Fruit fly (Drosophila melanogaster) whole organism, embryonic: ENCODE results near the gene Glt.

Experiments
- CG10959 ChIP-seq: fragments of 200-800 bp; sonication (Bioruptor generic); IDR thresholded peaks from 2 replicates; pipeline ENCODE4 v1.3.6; 2022; ENCODE audit warnings: missing biosample characterization, missing genetic modification characterization
- CG11695 ChIP-seq: fragments of 200-800 bp; sonication (Bioruptor generic); IDR thresholded peaks from 3 replicates; pipeline ENCODE4 v1.3.6; 2022; ENCODE audit warnings: missing biosample characterization, missing genetic modification characterization
- CG13775 ChIP-seq: fragments of 200-800 bp; sonication (Bioruptor generic); optimal IDR thresholded peaks from 3 replicates; lab custom pipeline; 2017; ENCODE audit warnings: missing biosample characterization, mild to moderate bottlenecking, missing genetic modification characterization
- CG14667 ChIP-seq: fragments of 200-800 bp; sonication (Bioruptor generic); IDR thresholded peaks from 2 replicates; pipeline ENCODE4 v1.3.6; 2022; ENCODE audit warnings: missing biosample characterization, missing genetic modification characterization
- CG15073 ChIP-seq: fragments of 200-800 bp; sonication (Bioruptor generic); optimal IDR thresholded peaks from 2 replicates; lab custom pipeline; 2016; ENCODE audit warnings: missing biosample characterization, missing genetic modification characterization
- CG2202 ChIP-seq: fragments of 200-800 bp; sonication (Bioruptor generic); optimal IDR thresholded peaks from 2 replicates; lab custom pipeline; 2018; ENCODE audit warnings: missing biosample characterization, mild to moderate bottlenecking, missing genetic modification characterization
- CG30403 ChIP-seq: fragments of 200-800 bp; sonication (Bioruptor generic); optimal IDR thresholded peaks from 3 replicates; lab custom pipeline; 2016; ENCODE audit warnings: missing biosample characterization, missing genetic modification characterization
- CG30431 ChIP-seq: fragments of 200-800 bp; sonication (Bioruptor generic); optimal IDR thresholded peaks from 2 replicates; lab custom pipeline; 2017; ENCODE audit warnings: missing biosample characterization, missing genetic modification characterization
- CG31365 ChIP-seq: fragments of 200-800 bp; sonication (Bioruptor generic); optimal IDR thresholded peaks from 2 replicates; lab custom pipeline; 2018; ENCODE audit warnings: missing biosample characterization, mild to moderate bottlenecking, missing genetic modification characterization
- CG31388 ChIP-seq: fragments of 200-800 bp; sonication (Bioruptor generic); optimal IDR thresholded peaks from 2 replicates; lab custom pipeline; 2016; ENCODE audit warnings: missing biosample characterization, missing genetic modification characterization
- CG34376 ChIP-seq: fragments of 200-800 bp; sonication (Bioruptor generic); optimal IDR thresholded peaks from 2 replicates; lab custom pipeline; 2018; ENCODE audit warnings: missing biosample characterization, mild to moderate bottlenecking, missing genetic modification characterization
- CG4360 ChIP-seq: fragments of 200-800 bp; sonication (Bioruptor generic); IDR thresholded peaks from 2 replicates; pipeline ENCODE4 v1.3.6; 2022; ENCODE audit warnings: missing biosample characterization, missing genetic modification characterization
- CG6654 ChIP-seq: fragments of 200-800 bp; sonication (Bioruptor generic); optimal IDR thresholded peaks from 2 replicates; lab custom pipeline; 2017; ENCODE audit warnings: missing biosample characterization, mild to moderate bottlenecking, missing genetic modification characterization
- CG6765 ChIP-seq: fragments of 200-800 bp; sonication (Bioruptor generic); optimal IDR thresholded peaks from 3 replicates; lab custom pipeline; 2017; ENCODE audit warnings: missing biosample characterization, mild to moderate bottlenecking, missing genetic modification characterization
- CG6854 ChIP-seq: fragments of 200-800 bp; sonication (Bioruptor generic); optimal IDR thresholded peaks from 3 replicates; lab custom pipeline; 2017; ENCODE audit warnings: missing biosample characterization, mild to moderate bottlenecking, missing genetic modification characterization
- CG8089 ChIP-seq: fragments of 200-800 bp; sonication (Bioruptor generic); optimal IDR thresholded peaks from 3 replicates; lab custom pipeline; 2016; ENCODE audit warnings: missing biosample characterization, missing genetic modification characterization
- CG8765 ChIP-seq: fragments of 200-800 bp; sonication (Bioruptor generic); IDR thresholded peaks from 2 replicates; pipeline ENCODE4 v1.3.6; 2022; ENCODE audit warnings: missing biosample characterization, missing genetic modification characterization
- CG8924 ChIP-seq: fragments of 200-800 bp; optimal IDR thresholded peaks from 3 replicates; lab custom pipeline; 2019; ENCODE audit warnings: missing biosample characterization, mild to moderate bottlenecking, missing genetic modification characterization, moderate library complexity
- CG9727 ChIP-seq: fragments of 200-800 bp; sonication (Bioruptor generic); optimal IDR thresholded peaks from 3 replicates; lab custom pipeline; 2017; ENCODE audit warnings: missing biosample characterization, mild to moderate bottlenecking, missing genetic modification characterization
- CG9932 ChIP-seq: fragments of 200-800 bp; sonication (Bioruptor generic); IDR thresholded peaks from 2 replicates; pipeline ENCODE4 v1.3.6; 2022; ENCODE audit warnings: missing biosample characterization, missing genetic modification characterization
- Camta ChIP-seq: fragments of 200-800 bp; sonication (Bioruptor generic); optimal IDR thresholded peaks from 2 replicates; lab custom pipeline; 2016; ENCODE audit warnings: missing biosample characterization, missing genetic modification characterization
- Dbx ChIP-seq: fragments of 200-800 bp; sonication (Bioruptor generic); IDR thresholded peaks from 3 replicates; pipeline ENCODE4 v1.3.6; 2022; ENCODE audit warnings: missing biosample characterization, missing genetic modification characterization
- Doc2 ChIP-seq: fragments of 200-800 bp; sonication (Bioruptor generic); IDR thresholded peaks from 2 replicates; pipeline ENCODE4 v1.3.6; 2022; ENCODE audit warnings: missing biosample characterization, missing genetic modification characterization
- Gsc ChIP-seq: fragments of 200-800 bp; sonication (Bioruptor generic); IDR thresholded peaks from 2 replicates; pipeline ENCODE4 v1.3.6; 2022; ENCODE audit warnings: missing biosample characterization, missing genetic modification characterization
- Hey ChIP-seq: fragments of 200-800 bp; sonication (Bioruptor generic); optimal IDR thresholded peaks from 3 replicates; lab custom pipeline; 2018; ENCODE audit warnings: missing biosample characterization, mild to moderate bottlenecking, missing genetic modification characterization
- Jarid2 ChIP-seq: fragments of 200-800 bp; sonication (Bioruptor generic); optimal IDR thresholded peaks from 3 replicates; lab custom pipeline; 2017; ENCODE audit warnings: mild to moderate bottlenecking, missing biosample characterization, missing genetic modification reagents, missing genetic modification characterization
- Optix ChIP-seq: fragments of 200-800 bp; sonication (Bioruptor generic); IDR thresholded peaks from 3 replicates; pipeline ENCODE4 v1.3.6; 2022; ENCODE audit warnings: missing biosample characterization, missing genetic modification characterization
- Six4 ChIP-seq: fragments of 200-800 bp; sonication (Bioruptor generic); optimal IDR thresholded peaks from 2 replicates; lab custom pipeline; 2016; ENCODE audit warnings: missing biosample characterization, missing genetic modification characterization
- Vsx1 ChIP-seq: fragments of 200-800 bp; sonication (Bioruptor generic); optimal IDR thresholded peaks from 2 replicates; lab custom pipeline; 2017; ENCODE audit warnings: missing biosample characterization, mild to moderate bottlenecking, missing genetic modification characterization, missing genetic modification reagents
- Xbp1 ChIP-seq: fragments of 200-800 bp; sonication (Bioruptor generic); optimal IDR thresholded peaks from 3 replicates; lab custom pipeline; 2016; ENCODE audit warnings: missing biosample characterization, mild to moderate bottlenecking, missing genetic modification characterization
- ash1 ChIP-seq: fragments of 200-800 bp; sonication (Bioruptor generic); optimal IDR thresholded peaks from 2 replicates; lab custom pipeline; 2018; ENCODE audit warnings: missing biosample characterization, mild to moderate bottlenecking, missing genetic modification characterization
- ato ChIP-seq: fragments of 200-800 bp; sonication (Bioruptor generic); IDR thresholded peaks from 2 replicates; pipeline ENCODE4 v1.3.6; 2022; ENCODE audit warnings: missing biosample characterization, missing genetic modification characterization; ENCODE audit not compliant: partially characterized antibody
- cato ChIP-seq: fragments of 200-800 bp; sonication (Bioruptor generic); optimal IDR thresholded peaks from 2 replicates; lab custom pipeline; 2016; ENCODE audit warnings: missing biosample characterization, missing genetic modification characterization, borderline replicate concordance
- cg ChIP-seq: fragments of 200-800 bp; sonication (Bioruptor generic); optimal IDR thresholded peaks from 3 replicates; lab custom pipeline; 2019; ENCODE audit warnings: missing biosample characterization, mild to moderate bottlenecking, missing genetic modification characterization, moderate library complexity
- crp ChIP-seq, 2 experiments: fragments of 200-800 bp; sonication (Bioruptor generic); optimal IDR thresholded peaks; 2 replicates in 1 of 2; 3 replicates in 1 of 2; lab custom pipeline; 2017; ENCODE audit warnings: missing biosample characterization in 2 of 2, missing genetic modification characterization in 2 of 2, mild to moderate bottlenecking in 1 of 2, moderate library complexity in 1 of 2
- dpn ChIP-seq, 2 experiments: fragments of 200-800 bp; sonication (Bioruptor generic); optimal IDR thresholded peaks; 3 replicates each; lab custom pipeline; 2016; ENCODE audit warnings: missing biosample characterization in 2 of 2, missing genetic modification characterization in 2 of 2
- fd3F ChIP-seq: fragments of 200-800 bp; sonication (Bioruptor generic); optimal IDR thresholded peaks from 2 replicates; lab custom pipeline; 2018; ENCODE audit warnings: missing biosample characterization, mild to moderate bottlenecking, missing genetic modification characterization, moderate library complexity
- insv ChIP-seq, 2 experiments: fragments of 200-800 bp; sonication (Bioruptor generic); optimal IDR thresholded peaks; 3 replicates each; lab custom pipeline; 2016 to 2018; ENCODE audit warnings: missing biosample characterization in 2 of 2, missing genetic modification characterization in 2 of 2
- mirr ChIP-seq: fragments of 200-800 bp; sonication (Bioruptor generic); optimal IDR thresholded peaks from 3 replicates; lab custom pipeline; 2018; ENCODE audit warnings: missing biosample characterization, mild to moderate bottlenecking, missing genetic modification characterization
- oc ChIP-seq: fragments of 200-800 bp; sonication (Bioruptor generic); optimal IDR thresholded peaks from 2 replicates; lab custom pipeline; 2018; ENCODE audit warnings: missing biosample characterization, mild to moderate bottlenecking, missing genetic modification characterization, moderate library complexity
- pan ChIP-seq, 4 experiments: fragments of >200 bp in 3 of 4; fragments of 200-800 bp in 1 of 4; sonication (Bioruptor generic) in 1 of 4; optimal IDR thresholded peaks in 3 of 4; IDR thresholded peaks in 1 of 4; 2 replicates each; pipeline versions ENCODE4 v1.3.6 to Lab custom; 2017 to 2022; ENCODE audit warnings: missing biosample characterization in 2 of 4, missing genetic modification characterization in 2 of 4, mixed read lengths in 1 of 4
- pho ChIP-seq: fragments of 200-800 bp; sonication (Bioruptor generic); optimal IDR thresholded peaks from 2 replicates; lab custom pipeline; 2016; ENCODE audit warnings: missing biosample characterization, missing genetic modification characterization
- sc ChIP-seq, 3 experiments: fragments of >200 bp in 2 of 3; fragments of 200-800 bp in 1 of 3; sonication (Bioruptor generic) in 1 of 3; optimal IDR thresholded peaks; 2 replicates in 2 of 3; 3 replicates in 1 of 3; lab custom pipeline; 2017; ENCODE audit warnings: mild to moderate bottlenecking in 1 of 3, missing biosample characterization in 1 of 3, missing genetic modification characterization in 1 of 3, missing genetic modification reagents in 1 of 3
- sens ChIP-seq: fragments of 200-800 bp; sonication (Bioruptor generic); peaks from one replicate; lab custom pipeline; 2016; ENCODE audit warnings: missing biosample characterization, missing genetic modification characterization
- shn ChIP-seq: fragments of 200-800 bp; sonication (Bioruptor generic); optimal IDR thresholded peaks from 3 replicates; lab custom pipeline; 2016; ENCODE audit warnings: missing biosample characterization, missing genetic modification characterization
- sug ChIP-seq: fragments of 200-800 bp; optimal IDR thresholded peaks from 2 replicates; lab custom pipeline; 2019; ENCODE audit warnings: missing biosample characterization, mild to moderate bottlenecking, missing genetic modification characterization, moderate library complexity
- toy ChIP-seq: fragments of 200-800 bp; sonication (Bioruptor generic); IDR thresholded peaks from 2 replicates; pipeline ENCODE4 v1.3.6; 2022; ENCODE audit warnings: missing biosample characterization, missing genetic modification characterization
- yki ChIP-seq: fragments of >200 bp; optimal IDR thresholded peaks from 3 replicates; lab custom pipeline; 2018
- zf30C ChIP-seq: fragments of 200-800 bp; sonication (Bioruptor generic); optimal IDR thresholded peaks from 3 replicates; lab custom pipeline; 2018; ENCODE audit warnings: missing biosample characterization, mild to moderate bottlenecking, missing genetic modification characterization

Glt gene

dm6 chr2L:8717618-8718336 lies 45.3 kb downstream of the Glt start (continued):
- TF ChIP-seq CG9727 (GFP tag; lab: Kevin White, UChicago) (peak; percentile 96), shn (GFP tag; lab: Kevin White, UChicago) (peak; percentile 43), zf30C (peak; percentile 89), mirr (peak; percentile 49), Jarid2 (GFP tag; lab: Kevin White, UChicago) (peak; percentile 63), Optix (GFP tag; lab: Robert Waterston, UW) (0 out of 3 replicates have a peak, but pooled peaks have one; percentile 25), toy (peak; percentile 72; the same call in 1 of the 2 replicates), pho (GFP tag; lab: Kevin White, UChicago) (peak; percentile 73), sug (tag; lab: Kevin White, UChicago) (peak; percentile 89), yki (no peak), CG8924 (tag; lab: Kevin White, UChicago) (peak; percentile 96), CG11695 (GFP tag; lab: Robert Waterston, UW) (peak; percentile 82), sc (optimal IDR thresholded peaks at IDR 0.05; lab: Kevin White, UChicago) (no peak), sc (GFP tag; optimal IDR thresholded peaks at IDR 0.05; lab: Kevin White, UChicago) (peak; percentile 74), CG13775 (GFP tag; lab: Kevin White, UChicago) (peak; percentile 96), CG15073 (peak; percentile 48), CG2202 (tag; lab: Kevin White, UChicago) (peak; percentile 79), CG6654 (GFP tag; lab: Kevin White, UChicago) (peak; percentile 66), ato (GFP tag; lab: Robert Waterston, UW) (no peak), CG8089 (GFP tag; lab: Kevin White, UChicago) (peak; percentile 41), dpn (GFP tag; optimal IDR thresholded peaks at IDR 0.05; lab: Kevin White, UChicago) (peak; percentile 58 to 88), Gsc (GFP tag; lab: Robert Waterston, UW) (no peak), CG4360 (GFP tag; lab: Robert Waterston, UW) (no peak), Camta (GFP tag; lab: Kevin White, UChicago) (peak; percentile 68), cato (GFP tag; lab: Kevin White, UChicago) (peak; percentile 86), sens (GFP tag; lab: Kevin White, UChicago) (peak; percentile 91), ash1 (no peak), Dbx (GFP tag; lab: Robert Waterston, UW) (peak; percentile 88)

- TF ChIP-seq Vsx1 (GFP tag; lab: Kevin White, UChicago) (peak; percentile 81), insv (GFP tag; optimal IDR thresholded peaks at IDR 0.05; lab: Kevin White, UChicago) (no peak), Xbp1 (GFP tag; lab: Kevin White, UChicago) (no peak), crp (GFP tag; optimal IDR thresholded peaks at IDR 0.05; lab: Kevin White, UChicago) (no peak), Doc2 (GFP tag; lab: Robert Waterston, UW) (no peak), CG34376 (GFP tag; lab: Kevin White, UChicago) (peak; percentile 56), CG31388 (GFP tag; lab: Kevin White, UChicago) (no peak), fd3F (GFP tag; lab: Kevin White, UChicago) (no peak), oc (tag; lab: Kevin White, UChicago) (no peak), CG9932 (GFP tag; lab: Robert Waterston, UW) (0 out of 2 replicates have a peak, but pooled peaks have one; percentile 11), CG30403 (GFP tag; lab: Kevin White, UChicago) (no peak), Six4 (no peak), cg (no peak), CG6765 (GFP tag; lab: Kevin White, UChicago) (peak; percentile 35), CG11695 (GFP tag; lab: Robert Waterston, UW) (no peak), CG14667 (no peak), CG6854 (GFP tag; lab: Kevin White, UChicago) (peak; percentile 30), CG10959 (GFP tag; lab: Robert Waterston, UW) (no peak), CG8765 (GFP tag; lab: Robert Waterston, UW) (no peak), CG31365 (tag; lab: Kevin White, UChicago) (no peak), pan (optimal IDR thresholded peaks at IDR 0.05; lab: Kevin White, UChicago) (no peak), pan (GFP tag; optimal IDR thresholded peaks at IDR 0.05 in 1 of 2, IDR thresholded peaks at IDR 0.05 in 1 of 2) (no peak), CG30431 (no peak), Hey (tag; lab: Kevin White, UChicago) (peak; percentile 37)
Observed at dm6 chr2L:8719757-8720156, 47.3 kb downstream of the Glt start.
